Worm (Caenorhabditis elegans) whole organism, early embryonic: ENCODE data around the gene rpi-1.

Source experiments
- B0310.2 ChIP-seq: sonication (generic microtip); optimal IDR thresholded peaks from 2 replicates; lab custom pipeline; 2016; ENCODE audit warnings: mild to moderate bottlenecking, missing genetic modification characterization, missing compliant biosample characterization
- aly-1 ChIP-seq: sonication (generic microtip); optimal IDR thresholded peaks from 2 replicates; lab custom pipeline; 2016; ENCODE audit warnings: missing genetic modification characterization, missing compliant biosample characterization
- ama-1 ChIP-seq: fragments of 150-350 bp; optimal IDR thresholded peaks from 2 replicates; lab custom pipeline; 2014
- ceh-13 ChIP-seq: fragments of 200-800 bp; sonication (Bioruptor generic); optimal IDR thresholded peaks from 2 replicates; lab custom pipeline; 2018; ENCODE audit warnings: mild to moderate bottlenecking, missing genetic modification characterization, missing compliant biosample characterization
- ceh-36 ChIP-seq: sonication (generic microtip); optimal IDR thresholded peaks from 2 replicates; lab custom pipeline; 2016; ENCODE audit warnings: missing genetic modification characterization, inconsistent platforms, missing compliant biosample characterization
- flt-1 ChIP-seq: fragments of 200-800 bp; sonication (Bioruptor generic); IDR thresholded peaks from 2 replicates; pipeline ENCODE4 v1.3.6; 2022; ENCODE audit warnings: missing genetic modification characterization, missing compliant biosample characterization
- hmg-4 ChIP-seq: fragments of 200-800 bp; sonication (Bioruptor generic); optimal IDR thresholded peaks from 2 replicates; lab custom pipeline; 2018; ENCODE audit warnings: mild to moderate bottlenecking, missing genetic modification characterization, missing compliant biosample characterization
- pes-1 ChIP-seq: fragments of 200-800 bp; sonication (Bioruptor generic); IDR thresholded peaks from 2 replicates; pipeline ENCODE4 v1.3.6; 2022; ENCODE audit warnings: missing genetic modification reagents, missing genetic modification characterization, missing compliant biosample characterization
- scrt-1 ChIP-seq: fragments of 200-800 bp; sonication (Bioruptor generic); IDR thresholded peaks from 2 replicates; pipeline ENCODE4 v1.3.6; 2022; ENCODE audit warnings: missing genetic modification characterization, missing compliant biosample characterization
- tbx-11 ChIP-seq: fragments of 200-800 bp; sonication (Bioruptor generic); IDR thresholded peaks from 2 replicates; pipeline ENCODE4 v1.3.6; 2022; ENCODE audit warnings: missing genetic modification characterization, missing compliant biosample characterization
- tbx-37 ChIP-seq: fragments of 200-800 bp; sonication (Bioruptor generic); conservative IDR thresholded peaks from 2 replicates; pipeline ENCODE4 v1.3.6; 2022; ENCODE audit warnings: missing genetic modification reagents, missing genetic modification characterization, missing compliant biosample characterization
- tra-4 ChIP-seq: sonication (generic microtip); optimal IDR thresholded peaks from 2 replicates; lab custom pipeline; 2017; ENCODE audit warnings: missing genetic modification characterization, missing compliant biosample characterization

DNA sequence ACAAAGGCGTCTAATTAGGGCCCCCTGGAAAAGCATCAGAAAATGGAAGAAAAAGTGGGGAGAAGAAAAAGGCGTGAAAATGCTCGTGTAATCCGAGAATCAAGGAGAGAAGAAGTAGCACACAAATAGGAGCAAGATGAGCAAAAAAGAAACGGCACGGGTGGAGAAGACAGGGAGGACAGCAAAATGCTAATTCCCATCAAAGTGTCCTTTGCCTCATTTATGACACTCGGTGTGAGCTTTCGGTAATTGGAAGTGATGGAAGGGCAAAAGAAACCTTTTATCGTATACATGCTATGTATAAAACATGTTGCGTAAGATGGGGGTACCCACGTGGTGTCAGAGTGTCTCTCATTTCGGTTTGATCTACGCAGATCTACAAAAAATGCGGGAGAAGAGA, 28.7 kb downstream of the rpi-1 start:
- no peak for TF ChIP-seq ceh-36 (tag; lab: Kevin White, UChicago)
- no peak for TF ChIP-seq ama-1 (lab: Kevin White, UChicago)
- TF ChIP-seq scrt-1 = no peak
- TF ChIP-seq ceh-13 = no peak
- TF ChIP-seq flt-1 (GFP tag; lab: Robert Waterston, UW) = no peak
- TF ChIP-seq tbx-11 (GFP tag; lab: Robert Waterston, UW) = no peak
- no peak for TF ChIP-seq tbx-37 (GFP tag; lab: Robert Waterston, UW)
- no peak for TF ChIP-seq B0310.2 (tag; lab: Kevin White, UChicago)
- no peak for TF ChIP-seq pes-1 (GFP tag; lab: Robert Waterston, UW)
- TF ChIP-seq tra-4 (tag; lab: Kevin White, UChicago) = no peak
- no peak for TF ChIP-seq hmg-4 (GFP tag; lab: Kevin White, UChicago)
- no peak for TF ChIP-seq aly-1 (tag; lab: Kevin White, UChicago)
